Worm (Caenorhabditis elegans) whole organism, young adult: Measurements from ENCODE around the gene nhr-173.

Experiments used
- F37B4.10 ChIP-seq: fragments of 200-800 bp; sonication (Bioruptor generic); IDR thresholded peaks from 2 replicates; pipeline ENCODE4 v1.3.6; 2022; ENCODE audit warnings: missing genetic modification characterization, missing compliant biosample characterization
- F52B5.7 ChIP-seq: sonication (generic microtip); optimal IDR thresholded peaks from 2 replicates; lab custom pipeline; 2016; ENCODE audit warnings: mild to moderate bottlenecking, missing genetic modification characterization, missing compliant biosample characterization
- Y53F4B.3 ChIP-seq: fragments of 200-800 bp; sonication (Bioruptor generic); IDR thresholded peaks from 2 replicates; pipeline ENCODE4 v1.3.6; 2022; ENCODE audit warnings: missing genetic modification reagents, missing genetic modification characterization, missing compliant biosample characterization
- atf-7 ChIP-seq: sonication (generic microtip); optimal IDR thresholded peaks from 2 replicates; lab custom pipeline; 2017; ENCODE audit warnings: mild to moderate bottlenecking, missing genetic modification characterization, missing compliant biosample characterization
- bed-1 ChIP-seq: fragments of 200-800 bp; sonication (Bioruptor generic); IDR thresholded peaks from 2 replicates; pipeline ENCODE4 v1.3.6; 2022; ENCODE audit warnings: missing genetic modification reagents, missing genetic modification characterization, missing compliant biosample characterization
- cebp-2 ChIP-seq: fragments of 200-800 bp; sonication (Bioruptor generic); IDR thresholded peaks from 2 replicates; pipeline ENCODE4 v1.3.6; 2022; ENCODE audit warnings: missing genetic modification characterization, missing compliant biosample characterization
- ceh-27 ChIP-seq: fragments of 200-800 bp; sonication (Bioruptor generic); optimal IDR thresholded peaks from 2 replicates; lab custom pipeline; 2018; ENCODE audit warnings: mild to moderate bottlenecking, missing genetic modification characterization, moderate library complexity, missing compliant biosample characterization
- dox-1 ChIP-seq: fragments of 200-800 bp; sonication (Bioruptor generic); IDR thresholded peaks from 2 replicates; pipeline ENCODE4 v1.3.6; 2022; ENCODE audit warnings: missing genetic modification reagents, missing genetic modification characterization, missing compliant biosample characterization
- dpl-1 ChIP-seq: fragments of 150-350 bp; optimal IDR thresholded peaks from 2 replicates; lab custom pipeline; 2014; ENCODE audit warnings: missing biosample characterization, missing genetic modification reagents, missing genetic modification characterization
- efl-1 ChIP-seq: fragments of 150-350 bp; optimal IDR thresholded peaks from 2 replicates; lab custom pipeline; 2014; ENCODE audit warnings: missing biosample characterization, missing genetic modification reagents, missing genetic modification characterization
- egl-18 ChIP-seq: fragments of 200-800 bp; sonication (Bioruptor generic); IDR thresholded peaks from 2 replicates; pipeline ENCODE4 v1.3.6; 2022; ENCODE audit warnings: missing genetic modification reagents, missing genetic modification characterization, missing compliant biosample characterization
- ekl-4 ChIP-seq: fragments of 200-800 bp; sonication (Bioruptor generic); IDR thresholded peaks from 2 replicates; pipeline ENCODE4 v1.3.6; 2022; ENCODE audit warnings: missing genetic modification reagents, missing genetic modification characterization, missing compliant biosample characterization
- fkh-3 ChIP-seq: sonication (generic microtip); optimal IDR thresholded peaks from 2 replicates; lab custom pipeline; 2016; ENCODE audit warnings: mild to moderate bottlenecking, missing genetic modification characterization, missing compliant biosample characterization
- him-1 ChIP-seq: sonication (generic microtip); optimal IDR thresholded peaks from 2 replicates; lab custom pipeline; 2016; ENCODE audit warnings: missing genotype, missing genetic modification reagents, missing genetic modification characterization, missing compliant biosample characterization
- hrde-1 ChIP-seq: sonication (generic microtip); optimal IDR thresholded peaks from 2 replicates; lab custom pipeline; 2016; ENCODE audit warnings: missing genetic modification characterization, mild to moderate bottlenecking, missing compliant biosample characterization, moderate library complexity, missing genotype, missing genetic modification reagents, borderline replicate concordance
- hsf-1 ChIP-seq: fragments of 200-800 bp; sonication (Bioruptor generic); IDR thresholded peaks from 2 replicates; pipeline ENCODE4 v1.3.6; 2022; ENCODE audit warnings: missing genetic modification reagents, missing genetic modification characterization, missing compliant biosample characterization
- let-526 ChIP-seq: fragments of 200-800 bp; sonication (Bioruptor generic); IDR thresholded peaks from 2 replicates; pipeline ENCODE4 v1.3.6; 2022; ENCODE audit warnings: missing genetic modification reagents, missing genetic modification characterization, missing compliant biosample characterization
- lir-1 ChIP-seq: fragments of 200-800 bp; sonication (Bioruptor generic); conservative IDR thresholded peaks from 2 replicates; pipeline ENCODE4 v1.3.6; 2022; ENCODE audit warnings: missing genetic modification reagents, missing genetic modification characterization, missing compliant biosample characterization
- madf-10 ChIP-seq: sonication (generic microtip); optimal IDR thresholded peaks from 2 replicates; lab custom pipeline; 2016; ENCODE audit warnings: mild to moderate bottlenecking, missing genetic modification characterization, missing compliant biosample characterization
- nfya-2 ChIP-seq: fragments of 200-800 bp; sonication (Bioruptor generic); IDR thresholded peaks from 2 replicates; pipeline ENCODE4 v1.3.6; 2022; ENCODE audit warnings: missing genetic modification reagents, missing genetic modification characterization, missing compliant biosample characterization
- nfyb-1 ChIP-seq: fragments of 200-800 bp; sonication (Bioruptor generic); IDR thresholded peaks from 2 replicates; pipeline ENCODE4 v1.3.6; 2022; ENCODE audit warnings: missing genetic modification reagents, missing genetic modification characterization, missing compliant biosample characterization
- nhr-120 ChIP-seq: fragments of 200-800 bp; sonication (Bioruptor generic); IDR thresholded peaks from 2 replicates; pipeline ENCODE4 v1.3.6; 2022; ENCODE audit warnings: missing genetic modification characterization, missing compliant biosample characterization
- nhr-80 ChIP-seq: sonication (generic microtip); optimal IDR thresholded peaks from 2 replicates; lab custom pipeline; 2016; ENCODE audit warnings: missing genetic modification characterization, missing compliant biosample characterization
- pbrm-1 ChIP-seq: fragments of 200-800 bp; sonication (Bioruptor generic); IDR thresholded peaks from 2 replicates; pipeline ENCODE4 v1.3.6; 2022; ENCODE audit warnings: missing genetic modification reagents, missing genetic modification characterization, missing compliant biosample characterization
- pha-4 ChIP-seq: fragments of 150-350 bp; sonication (generic microtip); optimal IDR thresholded peaks from 2 replicates; lab custom pipeline; 2014; ENCODE audit warnings: missing biosample characterization, missing genetic modification reagents, missing genetic modification characterization
- sea-2 ChIP-seq: fragments of 200-800 bp; sonication (Bioruptor generic); IDR thresholded peaks from 2 replicates; pipeline ENCODE4 v1.3.6; 2022; ENCODE audit warnings: missing genetic modification characterization, missing compliant biosample characterization
- somi-1 ChIP-seq: fragments of 200-800 bp; sonication (Bioruptor generic); optimal IDR thresholded peaks from 2 replicates; lab custom pipeline; 2018; ENCODE audit warnings: mild to moderate bottlenecking, missing genetic modification characterization, missing compliant biosample characterization
- xnd-1 ChIP-seq: sonication (generic microtip); optimal IDR thresholded peaks from 2 replicates; lab custom pipeline; 2016; ENCODE audit warnings: missing genotype, missing genetic modification reagents, missing genetic modification characterization, missing compliant biosample characterization
- zfh-2 ChIP-seq: fragments of 200-800 bp; sonication (Bioruptor generic); conservative IDR thresholded peaks from 2 replicates; pipeline ENCODE4 v1.3.6; 2022; ENCODE audit warnings: missing genetic modification reagents, missing genetic modification characterization, missing compliant biosample characterization
- zim-3 ChIP-seq: sonication (generic microtip); optimal IDR thresholded peaks from 2 replicates; lab custom pipeline; 2017; ENCODE audit warnings: mild to moderate bottlenecking, missing genetic modification characterization, moderate library complexity, missing compliant biosample characterization
- ztf-22 ChIP-seq: fragments of 200-800 bp; sonication (Bioruptor generic); optimal IDR thresholded peaks from 2 replicates; lab custom pipeline; 2018; ENCODE audit warnings: mild to moderate bottlenecking, missing genetic modification characterization, moderate library complexity, missing compliant biosample characterization
- ztf-26 ChIP-seq: sonication (generic microtip); optimal IDR thresholded peaks from 2 replicates; lab custom pipeline; 2017; ENCODE audit warnings: missing genetic modification characterization, missing compliant biosample characterization
- ztf-28 ChIP-seq: fragments of 200-800 bp; sonication (Bioruptor generic); IDR thresholded peaks from 2 replicates; pipeline ENCODE4 v1.3.6; 2022; ENCODE audit warnings: missing genetic modification reagents, missing genetic modification characterization, missing compliant biosample characterization
- ztf-3 ChIP-seq: fragments of 200-800 bp; sonication (Bioruptor generic); optimal IDR thresholded peaks from 2 replicates; lab custom pipeline; 2018; ENCODE audit warnings: mild to moderate bottlenecking, missing genetic modification characterization, missing compliant biosample characterization

The nhr-173 gene

ce11 chrX:6656770-6657169 is 1.4 kb downstream of the nhr-173 start:
- TF ChIP-seq nhr-120 (0 out of 2 replicates have a peak, but pooled peaks have one; percentile 57), nhr-80 (tag; lab: Kevin White, UChicago) (peak; percentile 38), zim-3 (tag; lab: Kevin White, UChicago) (no peak)

- TF ChIP-seq nhr-80 (tag; lab: Kevin White, UChicago) (peak; percentile 31), ekl-4 (GFP tag; lab: Robert Waterston, UW) (0 out of 2 replicates have a peak, but pooled peaks have one; percentile 30), ztf-22 (no peak), pha-4 (tag; lab: Kevin White, UChicago) (no peak), F52B5.7 (tag; lab: Kevin White, UChicago) (no peak), nfyb-1 (peak; percentile 5; the same call in 1 of the 2 replicates)
Measured at ce11 chrX:6662267-6662666, 6.9 kb downstream of the nhr-173 start.

- TF ChIP-seq lir-1 = no peak
- TF ChIP-seq atf-7 = peak; percentile 69
- no peak for TF ChIP-seq F37B4.10 (GFP tag; lab: Robert Waterston, UW)
- no peak for TF ChIP-seq pbrm-1 (GFP tag; lab: Robert Waterston, UW)
- TF ChIP-seq let-526 (GFP tag; lab: Robert Waterston, UW) = no peak
- TF ChIP-seq, all 124 proteins: peak for 1
Measured at ce11 chrX:6663780-6664437, 8.6 kb downstream of the nhr-173 start.

- peak; percentile 32 for TF ChIP-seq nhr-80 (tag; lab: Kevin White, UChicago)
- no peak for TF ChIP-seq him-1 (tag; lab: Kevin White, UChicago)
- TF ChIP-seq hrde-1 (tag; lab: Kevin White, UChicago) = no peak
- no peak for TF ChIP-seq bed-1 (GFP tag; lab: Robert Waterston, UW)
Measured at ce11 chrX:6665129-6665858, 10.0 kb downstream of the nhr-173 start.

ce11 chrX:6667468-6667867 is 12.1 kb downstream of the nhr-173 start:
- TF ChIP-seq zfh-2 (GFP tag; lab: Robert Waterston, UW) = no peak
- no peak for TF ChIP-seq Y53F4B.3
- TF ChIP-seq nhr-80 (tag; lab: Kevin White, UChicago) = peak; percentile 44
- TF ChIP-seq nfyb-1 = no peak
- TF ChIP-seq egl-18 (GFP tag; lab: Robert Waterston, UW) = no peak
- no peak for TF ChIP-seq efl-1 (GFP tag; lab: Kevin White, UChicago)
- TF ChIP-seq dox-1 (GFP tag; lab: Robert Waterston, UW) = no peak
- TF ChIP-seq, all 124 proteins: peak for 1

- no peak for TF ChIP-seq ztf-3
- no peak for TF ChIP-seq sea-2 (GFP tag; lab: Robert Waterston, UW)
- no peak for TF ChIP-seq zim-3 (tag; lab: Kevin White, UChicago)
- peak; percentile 34; the same call in 1 of the 2 replicates for TF ChIP-seq dox-1 (GFP tag; lab: Robert Waterston, UW)
- no peak for TF ChIP-seq fkh-3 (tag; lab: Kevin White, UChicago)
- 0 out of 2 replicates have a peak, but pooled peaks have one; percentile 42 for TF ChIP-seq ztf-28 (GFP tag; lab: Robert Waterston, UW)
Measured at ce11 chrX:6668911-6669310, 13.6 kb downstream of the nhr-173 start, which contains the start of gene nhr-137. TSS of gene nhr-137 (minus strand) at chrX:6669011.

ce11 chrX:6669366-6669765 is 14.0 kb downstream of the nhr-173 start:
- TF ChIP-seq xnd-1 (no peak), madf-10 (no peak), him-1 (tag; lab: Kevin White, UChicago) (no peak), dpl-1 (GFP tag; lab: Kevin White, UChicago) (no peak), ztf-26 (tag; lab: Kevin White, UChicago) (no peak), cebp-2 (GFP tag; lab: Robert Waterston, UW) (no peak), somi-1 (no peak), zfh-2 (GFP tag; lab: Robert Waterston, UW) (no peak), ceh-27 (no peak), nfya-2 (no peak), hsf-1 (GFP tag; lab: Robert Waterston, UW) (no peak)
